Fruit fly (Drosophila melanogaster) whole organism, embryonic: Measurements from ENCODE around the gene yellow-e2.
A peak's percentile ranks its signal among the peaks of the same experiment; 100 is the strongest.

Source experiments
- CG10979 ChIP-seq: fragments of 200-800 bp; sonication (Bioruptor generic); optimal IDR thresholded peaks from 2 replicates; lab custom pipeline; 2018; ENCODE audit warnings: missing biosample characterization, mild to moderate bottlenecking, missing genetic modification characterization, moderate library complexity
- CG11456 ChIP-seq: fragments of 200-800 bp; sonication (Bioruptor generic); IDR thresholded peaks from 3 replicates; pipeline ENCODE4 v1.3.6; 2022; ENCODE audit warnings: missing biosample characterization, missing genetic modification characterization
- CG15514 ChIP-seq: fragments of 200-800 bp; sonication (Bioruptor generic); optimal IDR thresholded peaks from 3 replicates; lab custom pipeline; 2017; ENCODE audit warnings: missing biosample characterization, missing genetic modification characterization, mild to moderate bottlenecking, moderate library complexity, missing genetic modification reagents
- CG31365 ChIP-seq: fragments of 200-800 bp; sonication (Bioruptor generic); optimal IDR thresholded peaks from 2 replicates; lab custom pipeline; 2018; ENCODE audit warnings: missing biosample characterization, mild to moderate bottlenecking, missing genetic modification characterization
- Xbp1 ChIP-seq: fragments of 200-800 bp; sonication (Bioruptor generic); optimal IDR thresholded peaks from 3 replicates; lab custom pipeline; 2016; ENCODE audit warnings: missing biosample characterization, mild to moderate bottlenecking, missing genetic modification characterization

- TF ChIP-seq CG10979 (tag; lab: Kevin White, UChicago) (peak; percentile 61), CG15514 (peak; percentile 11), CG31365 (no peak), Xbp1 (GFP tag; lab: Kevin White, UChicago) (peak; percentile 22), CG11456 (GFP tag; lab: Robert Waterston, UW) (no peak)
Observed at dm6 chr3R:13446489-13446888, 39.7 kb upstream of the yellow-e2 start.
